Worm (Caenorhabditis elegans): ENCODE measurements around the gene btb-17.

The btb-17 gene

ce11 chrII:3267815-3268214 lies 27.4 kb upstream of the btb-17 start (continued):
- TF ChIP-seq nhr-120 (GFP tag; IDR thresholded peaks at IDR 0.05) (no peak), ceh-40 (GFP tag; IDR thresholded peaks at IDR 0.05) (no peak), hlh-26 (GFP tag; conservative IDR thresholded peaks at IDR 0.05) (no peak), ets-4 (GFP tag; optimal IDR thresholded peaks at IDR 0.05) (no peak), F49E8.2 (tag; optimal IDR thresholded peaks at IDR 0.05; ENCODE audit: insufficient read depth) (no peak), mel-28 (tag; optimal IDR thresholded peaks at IDR 0.05; ENCODE audit: borderline replicate concordance) (no peak), athp-1 (tag; optimal IDR thresholded peaks at IDR 0.05) (no peak), Y53G8AR.9 (GFP tag; conservative IDR thresholded peaks at IDR 0.05) (peak; percentile 55; the same call in 1 of the 2 replicates), egl-18 (GFP tag; IDR thresholded peaks at IDR 0.05) (no peak)

ce11 chrII:3270598-3270997 lies 24.6 kb upstream of the btb-17 start:
- TF ChIP-seq him-1 (tag; optimal IDR thresholded peaks at IDR 0.05) (no peak), atf-7 (tag; optimal IDR thresholded peaks at IDR 0.05) (no peak), F57C9.4 (tag; optimal IDR thresholded peaks at IDR 0.05) (no peak), nfyb-1 (GFP tag; IDR thresholded peaks at IDR 0.05) (no peak), ztf-25 (GFP tag; IDR thresholded peaks at IDR 0.05) (no peak), tbx-9 (tag; optimal IDR thresholded peaks at IDR 0.05; ENCODE audit: borderline replicate concordance) (no peak), bed-1 (GFP tag; IDR thresholded peaks at IDR 0.05) (no peak)

- TF ChIP-seq ceh-91 (GFP tag; IDR thresholded peaks at IDR 0.05) (no peak), zfh-2 (GFP tag; conservative IDR thresholded peaks at IDR 0.05) (0 out of 2 replicates have a peak, but pooled peaks have one; percentile 43)
Measured at ce11 chrII:3274923-3275322, 20.3 kb upstream of the btb-17 start, which contains the start of gene F02E11.3. F02E11.3 (minus strand) TSS chrII:3275023.

ce11 chrII:3277686-3278085 lies 17.5 kb upstream of the btb-17 start, which contains the start of gene F02E11.4:
F02E11.4 (minus strand) TSS chrII:3277786.
- TF ChIP-seq F49E8.2 (tag; optimal IDR thresholded peaks at IDR 0.05; ENCODE audit: insufficient read depth) (no peak), bed-1 (GFP tag; IDR thresholded peaks at IDR 0.05) (no peak), die-1 (tag; optimal IDR thresholded peaks at IDR 0.05) (no peak), pbrm-1 (GFP tag; IDR thresholded peaks at IDR 0.05) (no peak), B0336.3 (GFP tag; IDR thresholded peaks at IDR 0.05) (no peak), efl-1 (GFP tag; optimal IDR thresholded peaks at IDR 0.05) (no peak), F23B12.7 (tag; optimal IDR thresholded peaks at IDR 0.05; ENCODE audit: insufficient read depth) (no peak), ceh-40 (GFP tag; IDR thresholded peaks at IDR 0.05) (no peak), lsy-27 (tag; optimal IDR thresholded peaks at IDR 0.05; ENCODE audit: borderline replicate concordance, insufficient read depth) (no peak), Y95B8A.8 (GFP tag; IDR thresholded peaks at IDR 0.05) (no peak), chd-7 (tag; optimal IDR thresholded peaks at IDR 0.05) (no peak), madf-6 (GFP tag; IDR thresholded peaks at IDR 0.05) (no peak), F55B11.4 (tag; optimal IDR thresholded peaks at IDR 0.05; ENCODE audit: borderline replicate concordance, insufficient read depth) (no peak), ceh-91 (GFP tag; IDR thresholded peaks at IDR 0.05) (no peak), ztf-25 (GFP tag; IDR thresholded peaks at IDR 0.05) (no peak)

ce11 chrII:3278634-3279033 lies 16.6 kb upstream of the btb-17 start, which contains the start of gene wht-4:
wht-4 (plus strand) TSS chrII:3278934.
- TF ChIP-seq ztf-18 (tag; optimal IDR thresholded peaks at IDR 0.05) (no peak), akir-1 (GFP tag; optimal IDR thresholded peaks at IDR 0.05) (no peak), F52B5.7 (tag; optimal IDR thresholded peaks at IDR 0.05) (no peak), lin-26 (GFP tag; IDR thresholded peaks at IDR 0.05) (no peak), let-526 (GFP tag; IDR thresholded peaks at IDR 0.05) (no peak)
